Fruit fly (Drosophila melanogaster): Measurements from ENCODE around the gene CG3032.

The CG3032 gene

DNA sequence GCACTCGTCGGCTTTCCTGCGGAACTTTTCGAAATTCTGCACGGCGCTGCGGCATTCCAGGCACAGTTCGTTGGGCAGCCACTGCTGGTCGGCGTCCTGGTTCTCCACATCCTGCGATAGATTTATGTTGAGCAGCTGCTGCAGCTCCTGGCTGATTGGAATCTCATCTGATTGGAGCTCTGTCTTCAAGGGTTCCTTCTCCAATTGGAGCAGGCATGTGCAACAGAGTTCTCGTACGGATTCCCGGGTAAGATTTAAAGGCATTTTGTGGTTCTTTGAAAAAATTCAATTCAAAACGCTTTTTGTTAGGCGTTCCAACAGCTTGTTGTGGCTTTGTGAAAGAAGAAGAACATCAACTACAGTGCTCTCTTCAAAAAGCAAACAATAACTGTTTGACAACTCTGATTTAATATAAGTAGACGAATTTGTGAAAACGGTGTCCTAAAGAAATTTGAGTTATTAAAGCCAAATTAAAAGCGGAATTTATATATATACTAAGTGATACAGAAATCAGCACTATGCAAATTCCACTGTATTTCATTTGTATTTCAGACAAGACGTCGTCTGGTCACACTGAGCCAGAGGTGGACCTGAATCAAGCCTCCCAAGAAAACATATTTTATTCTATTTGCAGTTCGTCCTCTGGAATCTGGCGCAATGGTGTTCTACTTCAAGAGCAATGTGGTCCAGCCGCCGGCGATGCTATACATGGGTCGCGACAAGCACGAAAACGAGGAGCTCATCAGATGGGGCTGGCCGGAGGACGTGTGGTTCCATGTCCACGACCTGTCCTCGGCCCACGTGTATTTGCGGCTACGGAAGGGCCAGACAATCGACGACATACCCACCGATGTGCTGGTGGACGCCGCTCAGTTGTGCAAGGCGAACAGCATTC lies at the start of gene CG3032, which contains the start of gene CG4593:
TSS of gene CG3032 (minus strand) at position 562 of the 895 bp plus-strand sequence.
TSS of gene CG4593 (plus strand) at position 568 of the 895 bp plus-strand sequence.
- peak; percentile 90 for TF ChIP-seq CG17801 (GFP tag; optimal IDR thresholded peaks at IDR 0.05; ENCODE audit: partially characterized antibody)

DNA sequence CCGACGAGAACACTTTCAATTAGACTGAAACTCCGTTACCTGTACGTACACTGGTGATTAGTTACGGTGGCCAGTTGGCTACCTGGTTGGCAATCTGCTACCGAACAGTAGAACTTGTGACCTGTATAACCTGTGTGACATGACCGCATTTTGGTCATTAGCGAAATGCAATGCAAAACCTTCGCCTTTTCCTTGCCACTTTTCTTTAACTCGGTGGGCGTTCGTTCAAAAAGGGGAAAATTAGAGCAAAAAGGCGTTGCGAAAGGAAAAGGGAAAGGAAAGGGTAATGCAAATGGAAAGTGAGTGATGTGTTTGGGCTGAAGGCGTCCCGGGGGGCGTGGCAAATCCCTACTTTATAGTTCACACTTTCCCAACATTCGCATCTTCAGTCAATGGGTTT lies 45.3 kb upstream of the CG3032 start:
- no peak for TF ChIP-seq CG17801 (GFP tag; optimal IDR thresholded peaks at IDR 0.05; ENCODE audit: partially characterized antibody)

DNA sequence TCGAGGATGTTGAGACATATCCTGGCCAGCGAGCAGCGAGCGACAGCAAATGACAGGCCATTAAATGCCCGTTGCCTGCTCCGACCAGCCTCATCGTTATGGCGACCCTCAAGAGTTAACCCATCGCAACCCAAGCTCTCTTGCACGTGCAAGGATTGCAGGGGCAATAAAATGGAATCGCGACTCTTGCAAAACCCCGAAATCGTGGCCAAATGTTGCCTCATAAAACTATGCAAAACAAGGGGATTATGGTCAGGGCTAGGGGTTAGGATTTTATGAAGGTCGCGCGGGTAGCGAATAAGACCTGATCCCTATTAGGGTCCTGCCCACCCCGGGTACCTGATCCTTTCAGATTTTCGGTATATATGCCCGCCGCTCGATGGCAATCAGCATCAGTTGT lies 35.4 kb upstream of the CG3032 start, which contains the start of gene nullo:
TSS of gene nullo (plus strand) at position 390 of the 400 bp plus-strand sequence.
- TF ChIP-seq CG17801 (GFP tag; optimal IDR thresholded peaks at IDR 0.05; ENCODE audit: partially characterized antibody) = no peak

DNA sequence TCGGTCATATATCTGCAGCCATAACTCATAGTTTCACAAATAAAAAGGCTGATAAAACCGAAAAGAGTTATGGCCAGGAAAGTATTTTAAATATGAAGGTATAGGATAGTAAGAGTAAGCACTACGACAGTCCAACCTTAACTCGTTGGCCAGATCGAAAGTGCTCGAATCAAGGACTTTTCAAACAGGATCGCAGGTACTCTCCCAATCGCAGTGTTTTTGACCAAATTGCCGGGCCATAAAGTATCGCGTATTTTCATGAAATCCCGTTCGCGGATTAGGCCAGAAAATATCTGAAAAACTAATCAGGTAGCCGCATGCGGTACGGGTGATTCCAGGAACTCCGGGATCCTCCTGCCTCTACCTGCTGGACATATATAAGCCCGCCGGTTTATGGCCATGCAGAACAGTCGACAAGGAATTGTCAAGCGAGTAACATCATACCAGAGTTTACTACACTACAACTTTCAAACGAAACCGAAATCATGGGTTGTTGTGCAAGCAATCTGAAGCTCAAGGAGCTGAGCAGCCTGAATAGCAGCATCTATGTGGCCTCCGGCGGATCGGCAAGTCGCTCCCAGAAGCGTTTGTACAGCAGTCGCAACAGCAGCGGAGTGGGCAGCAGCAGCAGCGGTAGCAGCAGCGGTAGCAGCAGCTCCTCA lies 26.7 kb upstream of the CG3032 start, which contains the start of gene CG14427:
TSS of gene CG14427 (plus strand) at position 399 of the 662 bp plus-strand sequence.
- TF ChIP-seq CG17801 (GFP tag; optimal IDR thresholded peaks at IDR 0.05; ENCODE audit: partially characterized antibody) = no peak

DNA sequence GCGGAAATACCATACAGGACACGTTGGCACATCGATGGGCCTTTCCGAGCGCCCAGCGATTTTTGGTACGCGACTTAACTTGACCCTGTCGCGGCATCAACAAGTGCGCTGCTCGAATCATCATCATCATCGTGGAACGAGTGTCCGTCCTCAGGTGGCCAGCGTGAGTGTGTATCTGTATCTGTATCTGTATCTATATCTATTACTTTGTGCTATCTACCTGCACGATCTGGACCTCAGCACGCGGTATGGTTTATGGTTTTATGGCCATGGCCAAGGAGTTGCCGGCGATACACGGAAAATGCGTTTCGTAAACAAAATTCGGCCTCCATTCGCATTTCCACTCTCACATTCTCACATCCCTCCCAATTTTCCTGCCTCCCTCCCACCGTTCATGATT lies 23.4 kb upstream of the CG3032 start:
- no peak for TF ChIP-seq CG17801 (GFP tag; optimal IDR thresholded peaks at IDR 0.05; ENCODE audit: partially characterized antibody)

DNA sequence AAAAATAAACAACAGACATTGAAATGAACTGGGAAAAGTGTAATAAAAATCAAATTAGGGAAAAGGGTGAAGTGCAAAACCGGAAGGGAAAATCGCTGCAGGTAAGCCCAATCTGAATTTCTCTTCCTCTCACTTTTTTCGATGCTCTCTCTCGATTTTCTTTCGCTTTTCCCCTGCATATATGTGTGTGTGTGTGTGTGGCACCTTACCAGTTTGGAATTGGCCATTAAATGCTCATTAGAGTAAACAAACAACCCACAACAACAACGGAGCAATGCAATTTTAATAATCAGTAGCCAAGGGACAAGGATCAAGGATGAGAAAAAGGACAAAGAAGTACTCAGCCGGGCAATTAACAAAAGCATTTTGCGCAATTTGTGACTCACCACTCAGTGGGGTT lies 21.2 kb upstream of the CG3032 start:
- TF ChIP-seq CG17801 (GFP tag; optimal IDR thresholded peaks at IDR 0.05; ENCODE audit: partially characterized antibody) = no peak

DNA sequence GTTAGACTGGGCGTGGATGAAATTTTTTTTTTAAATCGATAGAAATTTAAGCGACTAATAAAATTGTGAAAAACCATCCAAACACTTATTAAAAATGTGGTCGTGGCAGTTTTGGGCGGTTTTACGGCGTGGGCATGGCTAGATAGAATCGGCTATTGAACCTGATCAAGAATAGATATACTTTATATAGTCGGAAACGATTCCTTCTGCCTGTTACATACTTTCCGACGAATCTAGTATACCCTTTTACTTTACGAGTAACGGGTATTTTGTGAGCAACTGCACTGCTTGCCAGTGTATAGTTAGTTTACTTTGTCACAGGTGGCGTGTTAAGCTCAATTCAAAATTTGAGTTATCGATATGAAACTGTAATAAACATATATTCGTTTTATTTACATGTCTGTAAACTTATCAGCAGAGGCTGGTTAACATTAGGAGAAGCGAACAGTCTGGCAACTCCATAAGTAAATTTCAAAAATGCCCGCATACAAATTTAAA lies 1.3 kb upstream of the CG3032 start:
- peak; percentile 20 for TF ChIP-seq CG17801 (GFP tag; optimal IDR thresholded peaks at IDR 0.05; ENCODE audit: partially characterized antibody)

DNA sequence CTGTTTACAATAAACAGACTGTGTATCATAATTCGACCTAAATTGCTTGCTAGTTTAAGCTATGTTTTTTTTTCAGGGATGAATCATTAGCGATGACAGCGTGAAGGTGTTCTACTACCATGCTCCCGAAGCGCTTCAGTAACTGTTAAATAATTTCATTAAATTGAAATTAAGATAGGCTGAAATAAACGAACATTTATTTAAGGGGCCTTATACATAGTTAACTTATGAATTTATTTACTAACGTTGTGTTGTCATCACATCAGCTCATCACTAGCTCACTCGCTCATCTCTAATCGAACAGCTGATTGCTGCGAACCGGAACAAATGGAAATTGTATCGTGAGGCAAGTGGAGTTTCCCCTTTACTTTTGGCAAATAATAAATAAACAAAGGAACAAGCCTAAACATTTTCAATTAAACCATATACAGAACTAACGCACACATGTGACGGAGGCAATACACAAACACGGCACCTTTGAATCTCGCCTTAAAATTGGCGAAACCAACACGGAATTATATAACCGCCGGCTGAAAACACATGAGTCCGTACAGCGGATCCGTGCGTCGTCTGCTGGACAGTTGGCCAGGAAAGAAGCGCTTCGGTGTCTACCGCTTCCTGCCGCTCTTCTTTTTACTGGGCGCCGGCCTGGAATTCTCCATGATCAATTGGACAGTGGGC lies 2.5 kb downstream of the CG3032 start, which contains the start of the genes cm, sloth1 and sloth2:
TSS of gene cm (minus strand) at position 83 of the 681 bp plus-strand sequence.
TSS of gene sloth1 (plus strand) at position 295 of the 681 bp plus-strand sequence.
TSS of gene sloth2 (plus strand) at position 295 of the 681 bp plus-strand sequence.
- TF ChIP-seq CG17801 (GFP tag; optimal IDR thresholded peaks at IDR 0.05; ENCODE audit: partially characterized antibody) = peak; percentile 92

DNA sequence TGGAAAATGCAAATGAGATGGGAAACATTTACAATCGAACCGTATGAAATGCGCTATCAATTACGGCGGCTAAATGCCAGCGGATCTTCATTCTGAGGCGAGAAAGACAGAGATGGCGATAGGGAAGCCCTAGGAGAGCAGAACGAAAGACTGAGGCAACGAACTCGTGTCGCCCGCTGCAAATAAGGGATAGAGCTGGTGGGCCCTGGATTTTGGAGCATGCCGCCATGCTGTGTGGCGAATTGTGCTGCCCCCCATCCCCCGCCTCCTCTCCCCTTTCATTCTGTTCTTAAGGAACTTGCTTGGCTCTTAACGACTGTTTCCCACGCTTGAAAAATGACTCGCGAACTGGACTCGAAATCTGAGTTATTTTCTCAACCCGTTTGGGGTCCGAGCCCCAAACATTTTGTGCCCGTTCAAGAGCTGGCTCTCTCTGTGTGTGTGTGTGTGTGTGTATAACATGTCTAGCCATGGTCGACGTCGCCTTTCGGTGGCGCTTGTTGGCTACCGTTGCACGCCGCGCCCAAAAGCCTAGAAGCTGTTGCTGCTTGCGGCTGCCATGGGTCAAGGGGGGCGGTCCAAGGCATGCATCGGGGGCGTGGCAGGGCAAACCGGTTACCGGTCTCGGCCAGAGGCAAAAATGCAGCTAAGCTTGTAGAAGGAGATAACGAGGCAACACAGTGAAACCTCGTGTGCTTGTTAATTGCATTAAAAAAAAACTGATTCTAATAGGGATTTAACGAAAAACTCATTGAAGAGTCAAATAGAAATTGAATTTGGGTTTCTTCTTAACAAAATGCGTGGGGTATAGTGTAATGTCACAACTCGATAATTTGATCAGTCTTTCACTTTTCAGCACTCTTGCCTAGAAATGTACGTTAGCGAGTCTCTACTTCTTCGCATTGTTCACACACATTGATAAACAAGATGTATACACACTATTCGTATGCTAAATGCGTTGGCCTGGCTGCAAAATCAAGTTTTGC lies 5.3 kb downstream of the CG3032 start:
- TF ChIP-seq CG17801 (GFP tag; optimal IDR thresholded peaks at IDR 0.05; ENCODE audit: partially characterized antibody) = no peak

DNA sequence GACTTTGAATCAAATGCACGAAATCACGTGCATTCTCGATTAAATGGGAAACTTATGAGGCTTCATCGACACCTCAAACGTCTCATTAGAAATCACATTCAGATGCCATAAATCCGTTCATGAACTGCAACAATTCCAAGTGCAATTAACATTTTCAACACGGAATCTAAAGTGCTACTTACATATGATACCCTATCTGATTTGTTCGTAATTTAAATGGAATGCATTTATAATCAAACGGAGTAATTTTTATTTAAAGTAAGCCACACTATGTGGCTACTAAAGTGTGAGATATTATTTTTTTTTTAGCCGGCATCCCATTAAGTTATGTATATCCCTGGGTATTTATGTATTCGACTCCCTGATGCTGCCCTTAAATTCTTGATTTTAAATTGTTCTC lies 6.0 kb downstream of the CG3032 start:
- TF ChIP-seq CG17801 (GFP tag; optimal IDR thresholded peaks at IDR 0.05; ENCODE audit: partially characterized antibody) = no peak

DNA sequence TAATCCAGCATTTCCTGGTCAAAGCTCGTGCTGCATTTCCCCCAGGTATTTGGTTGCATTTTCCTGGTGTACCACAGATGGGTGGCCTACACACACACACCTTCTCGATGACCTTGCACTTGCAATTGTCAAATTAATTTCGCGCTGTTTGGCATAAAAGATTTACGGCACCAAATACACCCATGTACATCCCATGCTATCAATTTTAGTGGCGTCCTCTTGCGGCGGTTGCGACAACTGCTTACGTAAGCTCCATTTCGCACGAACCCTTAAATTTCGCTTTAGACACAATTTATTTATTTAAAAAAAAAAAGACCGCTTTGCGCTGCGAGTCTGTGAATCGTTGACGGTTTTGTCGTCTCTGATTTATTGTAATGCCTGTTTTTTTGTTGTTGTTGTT lies 8.2 kb downstream of the CG3032 start:
- TF ChIP-seq CG17801 (GFP tag; optimal IDR thresholded peaks at IDR 0.05; ENCODE audit: partially characterized antibody) = no peak

DNA sequence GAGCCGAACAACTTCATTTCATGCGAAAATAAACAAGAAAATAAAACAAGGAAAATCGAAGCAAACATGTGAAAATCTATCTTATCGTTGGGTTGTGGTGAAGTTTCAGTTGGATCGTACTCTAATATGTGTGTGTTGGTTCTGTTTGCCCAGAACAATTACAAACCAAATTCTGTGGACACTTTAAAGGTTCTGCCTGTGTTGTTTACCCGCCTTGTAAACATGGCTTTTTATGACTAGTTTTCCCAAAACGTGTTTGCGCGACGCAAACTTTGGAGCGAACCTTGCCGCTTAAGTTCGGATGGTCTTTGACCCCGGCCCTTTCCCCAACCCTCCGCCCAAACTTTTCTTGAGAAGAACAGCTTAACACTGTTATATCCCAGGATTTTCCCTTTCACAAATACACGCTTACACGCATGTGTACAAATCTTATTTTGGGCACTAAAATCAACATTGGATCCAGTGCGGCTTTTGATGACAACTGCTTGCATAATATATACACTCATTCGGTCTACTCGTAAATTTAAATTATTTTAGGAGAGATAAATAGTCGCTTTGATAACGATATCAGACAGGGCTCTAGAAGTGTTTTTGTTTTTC lies 9.5 kb downstream of the CG3032 start:
- no peak for TF ChIP-seq CG17801 (GFP tag; optimal IDR thresholded peaks at IDR 0.05; ENCODE audit: partially characterized antibody)

DNA sequence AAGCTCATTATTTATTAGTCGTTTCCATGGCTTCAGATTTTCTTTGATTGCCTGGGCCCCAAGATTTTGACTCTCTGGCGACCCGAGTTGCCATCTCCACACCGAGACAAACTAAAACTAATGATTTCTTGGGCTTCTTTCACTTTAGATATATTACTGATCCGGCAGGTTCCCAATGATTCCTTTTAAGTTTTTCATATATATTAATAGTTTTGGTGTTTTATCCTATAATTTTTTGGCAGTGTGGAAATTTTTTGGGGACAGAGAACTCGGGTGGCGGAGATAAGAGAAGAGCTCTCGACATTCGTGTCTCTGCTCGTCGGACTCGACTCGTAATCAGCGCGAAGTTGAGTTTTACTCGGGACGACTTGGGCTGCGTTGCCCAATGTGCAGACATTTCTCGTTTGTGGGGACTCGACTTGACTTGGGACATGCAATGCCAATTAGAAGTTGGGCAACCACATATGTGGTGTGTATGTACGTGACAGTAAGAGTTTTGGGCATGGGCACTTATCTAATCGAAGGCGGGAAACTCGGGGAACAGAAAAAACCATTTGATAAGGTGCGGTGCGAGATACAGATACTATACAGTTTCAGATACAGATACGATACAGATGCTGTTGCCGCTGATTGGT lies 12.4 kb downstream of the CG3032 start:
- no peak for TF ChIP-seq CG17801 (GFP tag; optimal IDR thresholded peaks at IDR 0.05; ENCODE audit: partially characterized antibody)

Measured in ovary, adult (tissue).